Fruit fly (Drosophila melanogaster) whole organism, prepupa: ENCODE results near the gene Jhbp15.
A peak's percentile ranks its signal among the peaks of the same experiment; 100 is the strongest.

ENCODE experiments used
- Blimp-1 ChIP-seq: fragments of 200-800 bp; sonication (Bioruptor generic); optimal IDR thresholded peaks from 3 replicates; lab custom pipeline; 2017; ENCODE audit warnings: missing biosample characterization, missing genetic modification characterization, mild to moderate bottlenecking, moderate library complexity, missing genetic modification reagents
- CG10631 ChIP-seq: fragments of 200-800 bp; sonication (Bioruptor generic); optimal IDR thresholded peaks from 2 replicates; lab custom pipeline; 2016; ENCODE audit warnings: missing biosample characterization, missing genetic modification characterization
- CG10669 ChIP-seq: fragments of 200-800 bp; sonication (Bioruptor generic); optimal IDR thresholded peaks from 3 replicates; lab custom pipeline; 2018; ENCODE audit warnings: missing biosample characterization, mild to moderate bottlenecking, missing genetic modification characterization, moderate library complexity
- CG11294 ChIP-seq: fragments of 200-800 bp; sonication (Bioruptor generic); IDR thresholded peaks from 2 replicates; pipeline ENCODE4 v1.3.6; 2022; ENCODE audit warnings: missing biosample characterization, missing genetic modification characterization
- CG11762 ChIP-seq: fragments of 200-800 bp; sonication (Bioruptor generic); optimal IDR thresholded peaks from 3 replicates; lab custom pipeline; 2016; ENCODE audit warnings: missing biosample characterization, missing genetic modification characterization; ENCODE audit not compliant: insufficient read depth
- CG15336 ChIP-seq: fragments of 200-800 bp; sonication (Bioruptor generic); IDR thresholded peaks from 2 replicates; pipeline ENCODE4 v1.3.6; 2022; ENCODE audit warnings: missing biosample characterization, missing genetic modification characterization
- CG1621 ChIP-seq: fragments of 200-800 bp; sonication (Bioruptor generic); optimal IDR thresholded peaks from 3 replicates; lab custom pipeline; 2018; ENCODE audit warnings: missing biosample characterization, mild to moderate bottlenecking, missing genetic modification characterization
- CG16779 ChIP-seq: fragments of 200-800 bp; sonication (Bioruptor generic); optimal IDR thresholded peaks from 3 replicates; lab custom pipeline; 2017; ENCODE audit warnings: missing biosample characterization, mild to moderate bottlenecking, missing genetic modification characterization
- CG31627 ChIP-seq: fragments of 200-800 bp; sonication (Bioruptor generic); optimal IDR thresholded peaks from 3 replicates; lab custom pipeline; 2016; ENCODE audit warnings: missing biosample characterization, missing genetic modification characterization
- CG34406 ChIP-seq: fragments of 200-800 bp; sonication (Bioruptor generic); optimal IDR thresholded peaks from 3 replicates; lab custom pipeline; 2016; ENCODE audit warnings: missing biosample characterization, missing genetic modification characterization
- CG3919 ChIP-seq: fragments of 200-800 bp; sonication (Bioruptor generic); optimal IDR thresholded peaks from 3 replicates; lab custom pipeline; 2016; ENCODE audit warnings: missing biosample characterization, missing genetic modification characterization
- CG4318 ChIP-seq: fragments of 200-800 bp; sonication (Bioruptor generic); optimal IDR thresholded peaks from 3 replicates; lab custom pipeline; 2017; ENCODE audit warnings: missing biosample characterization, mild to moderate bottlenecking, missing genetic modification characterization
- CG6163 ChIP-seq: fragments of 200-800 bp; sonication (Bioruptor generic); IDR thresholded peaks from 3 replicates; pipeline ENCODE4 v1.3.6; 2022; ENCODE audit warnings: missing biosample characterization, missing genetic modification characterization
- CG6276 ChIP-seq: fragments of 200-800 bp; sonication (Bioruptor generic); optimal IDR thresholded peaks from 2 replicates; lab custom pipeline; 2017; ENCODE audit warnings: missing biosample characterization, mild to moderate bottlenecking, missing genetic modification characterization
- CG6792 ChIP-seq: fragments of 200-800 bp; sonication (Bioruptor generic); optimal IDR thresholded peaks from 3 replicates; lab custom pipeline; 2016; ENCODE audit warnings: missing biosample characterization, missing genetic modification characterization
- CG6854 ChIP-seq: fragments of 200-800 bp; sonication (Bioruptor generic); optimal IDR thresholded peaks from 2 replicates; lab custom pipeline; 2017; ENCODE audit warnings: missing biosample characterization, mild to moderate bottlenecking, missing genetic modification characterization
- CG7368 ChIP-seq: fragments of 200-800 bp; sonication (Bioruptor generic); optimal IDR thresholded peaks from 3 replicates; lab custom pipeline; 2016; ENCODE audit warnings: missing biosample characterization, missing genetic modification characterization
- CG8319 ChIP-seq: fragments of 200-800 bp; sonication (Bioruptor generic); optimal IDR thresholded peaks from 3 replicates; lab custom pipeline; 2016; ENCODE audit warnings: missing biosample characterization, missing genetic modification characterization
- CG8632 ChIP-seq: fragments of 200-800 bp; sonication (Bioruptor generic); optimal IDR thresholded peaks from 3 replicates; lab custom pipeline; 2016; ENCODE audit warnings: missing biosample characterization, missing genetic modification characterization
- CG9139 ChIP-seq: fragments of 200-800 bp; sonication (Bioruptor generic); optimal IDR thresholded peaks from 3 replicates; lab custom pipeline; 2017; ENCODE audit warnings: missing biosample characterization, mild to moderate bottlenecking, missing genetic modification characterization
- Eip75B ChIP-seq: fragments of 200-800 bp; sonication (Bioruptor generic); optimal IDR thresholded peaks from 3 replicates; lab custom pipeline; 2016; ENCODE audit warnings: missing biosample characterization, missing genetic modification characterization
- Eip78C ChIP-seq: fragments of 200-800 bp; sonication (Bioruptor generic); peaks from one replicate; lab custom pipeline; 2016; ENCODE audit warnings: missing biosample characterization, missing genetic modification characterization
- Eip93F ChIP-seq: fragments of 200-800 bp; sonication (Bioruptor generic); optimal IDR thresholded peaks from 2 replicates; lab custom pipeline; 2016; ENCODE audit warnings: missing biosample characterization, mild to moderate bottlenecking, missing genetic modification characterization
- Ets21C ChIP-seq: fragments of 200-800 bp; sonication (Bioruptor generic); optimal IDR thresholded peaks from 3 replicates; lab custom pipeline; 2016; ENCODE audit warnings: missing biosample characterization, missing genetic modification characterization
- Ets96B ChIP-seq: fragments of 200-800 bp; optimal IDR thresholded peaks from 2 replicates; lab custom pipeline; 2019; ENCODE audit warnings: missing biosample characterization, mild to moderate bottlenecking, missing genetic modification characterization, moderate library complexity
- Gug ChIP-seq: fragments of 200-800 bp; sonication (Bioruptor generic); IDR thresholded peaks from 2 replicates; pipeline ENCODE4 v1.3.6; 2022; ENCODE audit warnings: missing biosample characterization, missing genetic modification characterization
- Hr38 ChIP-seq: sonication (Bioruptor generic); optimal IDR thresholded peaks from 2 replicates; lab custom pipeline; 2016; ENCODE audit warnings: missing biosample characterization, missing genetic modification characterization
- Hr39 ChIP-seq: fragments of 200-800 bp; sonication (Bioruptor generic); optimal IDR thresholded peaks from 2 replicates; lab custom pipeline; 2016; ENCODE audit warnings: missing biosample characterization, missing genetic modification characterization
- Hr4 ChIP-seq: fragments of 200-800 bp; sonication (Bioruptor generic); optimal IDR thresholded peaks from 3 replicates; lab custom pipeline; 2016; ENCODE audit warnings: missing biosample characterization, missing genetic modification characterization
- Lpt ChIP-seq: fragments of 200-800 bp; sonication (Bioruptor generic); optimal IDR thresholded peaks from 3 replicates; lab custom pipeline; 2016; ENCODE audit warnings: missing biosample characterization, missing genetic modification characterization
- Met ChIP-seq: fragments of 200-800 bp; sonication (Bioruptor generic); optimal IDR thresholded peaks from 3 replicates; lab custom pipeline; 2016; ENCODE audit warnings: missing biosample characterization, missing genetic modification characterization
- OdsH ChIP-seq: fragments of 200-800 bp; sonication (Bioruptor generic); optimal IDR thresholded peaks from 3 replicates; lab custom pipeline; 2016; ENCODE audit warnings: missing biosample characterization, missing genetic modification characterization
- Smox ChIP-seq: fragments of 200-800 bp; sonication (Bioruptor generic); optimal IDR thresholded peaks from 3 replicates; lab custom pipeline; 2016; ENCODE audit warnings: missing biosample characterization, missing genetic modification characterization
- Sox102F ChIP-seq: fragments of 200-800 bp; sonication (Bioruptor generic); optimal IDR thresholded peaks from 2 replicates; lab custom pipeline; 2016; ENCODE audit warnings: missing biosample characterization, mild to moderate bottlenecking, missing genetic modification characterization
- Sox14 ChIP-seq: fragments of 200-800 bp; sonication (Bioruptor generic); optimal IDR thresholded peaks from 3 replicates; lab custom pipeline; 2016; ENCODE audit warnings: missing biosample characterization, missing genetic modification characterization
- Sox15 ChIP-seq: fragments of 200-800 bp; sonication (Bioruptor generic); optimal IDR thresholded peaks from 3 replicates; lab custom pipeline; 2016; ENCODE audit warnings: missing biosample characterization, missing genetic modification characterization
- cyc ChIP-seq: fragments of 200-800 bp; sonication (Bioruptor generic); optimal IDR thresholded peaks from 3 replicates; lab custom pipeline; 2016; ENCODE audit warnings: missing biosample characterization, missing genetic modification characterization
- dac ChIP-seq: fragments of 200-800 bp; sonication (Bioruptor generic); optimal IDR thresholded peaks from 2 replicates; lab custom pipeline; 2017; ENCODE audit warnings: missing biosample characterization, mild to moderate bottlenecking, missing genetic modification characterization
- eg ChIP-seq: fragments of 200-800 bp; sonication (Bioruptor generic); IDR thresholded peaks from 3 replicates; pipeline ENCODE4 v1.3.6; 2022; ENCODE audit warnings: missing biosample characterization, missing genetic modification characterization
- fd59A ChIP-seq: fragments of 200-800 bp; sonication (Bioruptor generic); optimal IDR thresholded peaks from 2 replicates; lab custom pipeline; 2017; ENCODE audit warnings: missing biosample characterization, mild to moderate bottlenecking, missing genetic modification characterization, missing genetic modification reagents
- fkh ChIP-seq: fragments of 200-800 bp; sonication (Bioruptor generic); optimal IDR thresholded peaks from 3 replicates; lab custom pipeline; 2017; ENCODE audit warnings: missing biosample characterization, mild to moderate bottlenecking, missing genetic modification characterization, moderate library complexity
- pdm3 ChIP-seq: fragments of 200-800 bp; sonication (Bioruptor generic); optimal IDR thresholded peaks from 3 replicates; lab custom pipeline; 2016; ENCODE audit warnings: missing biosample characterization, missing genetic modification characterization
- spab ChIP-seq: fragments of 200-800 bp; sonication (Bioruptor generic); optimal IDR thresholded peaks from 2 replicates; lab custom pipeline; 2017; ENCODE audit warnings: missing biosample characterization, mild to moderate bottlenecking, missing genetic modification characterization, missing genetic modification reagents
- ss ChIP-seq, 2 experiments: fragments of 200-800 bp; sonication (Bioruptor generic); optimal IDR thresholded peaks; 2 replicates in 1 of 2; 3 replicates in 1 of 2; lab custom pipeline; 2017 to 2018; ENCODE audit warnings: mild to moderate bottlenecking in 2 of 2, missing biosample characterization in 2 of 2, missing genetic modification characterization in 2 of 2, moderate library complexity in 1 of 2
- topi ChIP-seq: fragments of 200-800 bp; sonication (Bioruptor generic); optimal IDR thresholded peaks from 3 replicates; lab custom pipeline; 2016; ENCODE audit warnings: missing biosample characterization, missing genetic modification characterization
- vri ChIP-seq: fragments of 200-800 bp; sonication (Bioruptor generic); optimal IDR thresholded peaks from 3 replicates; lab custom pipeline; 2016; ENCODE audit warnings: missing biosample characterization, mild to moderate bottlenecking, missing genetic modification characterization

The Jhbp15 gene

dm6 chr3R:21066469-21067284 is 15.9 kb upstream of the Jhbp15 start:
- no peak for TF ChIP-seq Hr39 (GFP tag; lab: Kevin White, UChicago)
- TF ChIP-seq CG10631 (GFP tag; lab: Kevin White, UChicago): no peak
- TF ChIP-seq CG6163 (GFP tag; lab: Robert Waterston, UW): no peak
- no peak for TF ChIP-seq CG4318 (GFP tag; lab: Kevin White, UChicago)
- peak; percentile 16; the same call in 1 of the 3 replicates for TF ChIP-seq eg
- TF ChIP-seq vri (GFP tag; lab: Kevin White, UChicago): no peak
- TF ChIP-seq CG11294 (GFP tag; lab: Robert Waterston, UW): no peak
- TF ChIP-seq CG11762 (GFP tag; lab: Kevin White, UChicago): no peak
- TF ChIP-seq Hr38: no peak
- TF ChIP-seq fkh (GFP tag; lab: Kevin White, UChicago): peak; percentile 71
- TF ChIP-seq topi: no peak
- TF ChIP-seq CG6792 (GFP tag; lab: Kevin White, UChicago): no peak
- no peak for TF ChIP-seq spab (GFP tag; lab: Kevin White, UChicago)
- 0 out of 2 replicates have a peak, but pooled peaks have one; percentile 32 for TF ChIP-seq CG15336 (GFP tag; lab: Robert Waterston, UW)
- no peak for TF ChIP-seq fd59A (GFP tag; lab: Kevin White, UChicago)
- no peak for TF ChIP-seq Hr4 (GFP tag; lab: Kevin White, UChicago)
- TF ChIP-seq pdm3 (GFP tag; lab: Kevin White, UChicago): no peak
- peak; percentile 46 for TF ChIP-seq Eip78C (GFP tag; lab: Kevin White, UChicago)
- TF ChIP-seq Ets21C: no peak
- TF ChIP-seq Blimp-1 (GFP tag; lab: Kevin White, UChicago): peak; percentile 12

dm6 chr3R:21065696-21066080 is 14.9 kb upstream of the Jhbp15 start:
- TF ChIP-seq Sox14 (GFP tag; lab: Kevin White, UChicago): no peak
- TF ChIP-seq CG31627: no peak
- no peak for TF ChIP-seq Eip93F (GFP tag; lab: Kevin White, UChicago)
- no peak for TF ChIP-seq Ets21C
- TF ChIP-seq CG6163 (GFP tag; lab: Robert Waterston, UW): no peak
- TF ChIP-seq Eip78C (GFP tag; lab: Kevin White, UChicago): peak; percentile 39
- TF ChIP-seq CG4318 (GFP tag; lab: Kevin White, UChicago): no peak
- TF ChIP-seq CG10631 (GFP tag; lab: Kevin White, UChicago): no peak
- no peak for TF ChIP-seq topi
- no peak for TF ChIP-seq Met (GFP tag; lab: Kevin White, UChicago)
- TF ChIP-seq ss (GFP tag; optimal IDR thresholded peaks at IDR 0.05; lab: Kevin White, UChicago): no peak
- TF ChIP-seq CG6854: no peak
- TF ChIP-seq CG11762 (GFP tag; lab: Kevin White, UChicago): no peak
- no peak for TF ChIP-seq Lpt (GFP tag; lab: Kevin White, UChicago)
- TF ChIP-seq Hr4 (GFP tag; lab: Kevin White, UChicago): peak; percentile 14
- TF ChIP-seq Gug: no peak
- no peak for TF ChIP-seq fd59A (GFP tag; lab: Kevin White, UChicago)
- no peak for TF ChIP-seq cyc
- no peak for TF ChIP-seq Eip75B
- TF ChIP-seq CG1621 (tag; lab: Kevin White, UChicago): no peak
- TF ChIP-seq CG8632 (GFP tag; lab: Kevin White, UChicago): no peak
- no peak for TF ChIP-seq CG3919
- no peak for TF ChIP-seq CG34406 (GFP tag; lab: Kevin White, UChicago)
- TF ChIP-seq CG16779 (tag; lab: Kevin White, UChicago): no peak
- peak; percentile 2 for TF ChIP-seq CG6276 (GFP tag; lab: Kevin White, UChicago)
- no peak for TF ChIP-seq Ets96B (tag; lab: Kevin White, UChicago)
- no peak for TF ChIP-seq CG11294 (GFP tag; lab: Robert Waterston, UW)
- TF ChIP-seq CG9139 (GFP tag; lab: Kevin White, UChicago): no peak
- no peak for TF ChIP-seq Sox102F (GFP tag; lab: Kevin White, UChicago)
- TF ChIP-seq Hr39 (GFP tag; lab: Kevin White, UChicago): no peak
- TF ChIP-seq CG7368 (GFP tag; lab: Kevin White, UChicago): no peak
- no peak for TF ChIP-seq Sox15
- no peak for TF ChIP-seq OdsH (GFP tag; lab: Kevin White, UChicago)
- TF ChIP-seq dac: no peak
- TF ChIP-seq CG10669 (GFP tag; lab: Kevin White, UChicago): no peak
- TF ChIP-seq CG15336 (GFP tag; lab: Robert Waterston, UW): no peak
- peak; percentile 55; the same call in 1 of the 3 replicates for TF ChIP-seq eg
- TF ChIP-seq CG8319 (GFP tag; lab: Kevin White, UChicago): peak; percentile 50
- TF ChIP-seq Smox (GFP tag; lab: Kevin White, UChicago): no peak
